Fruit fly (Drosophila melanogaster): ENCODE measurements around the gene CG43373.

CG43373 gene

DNA sequence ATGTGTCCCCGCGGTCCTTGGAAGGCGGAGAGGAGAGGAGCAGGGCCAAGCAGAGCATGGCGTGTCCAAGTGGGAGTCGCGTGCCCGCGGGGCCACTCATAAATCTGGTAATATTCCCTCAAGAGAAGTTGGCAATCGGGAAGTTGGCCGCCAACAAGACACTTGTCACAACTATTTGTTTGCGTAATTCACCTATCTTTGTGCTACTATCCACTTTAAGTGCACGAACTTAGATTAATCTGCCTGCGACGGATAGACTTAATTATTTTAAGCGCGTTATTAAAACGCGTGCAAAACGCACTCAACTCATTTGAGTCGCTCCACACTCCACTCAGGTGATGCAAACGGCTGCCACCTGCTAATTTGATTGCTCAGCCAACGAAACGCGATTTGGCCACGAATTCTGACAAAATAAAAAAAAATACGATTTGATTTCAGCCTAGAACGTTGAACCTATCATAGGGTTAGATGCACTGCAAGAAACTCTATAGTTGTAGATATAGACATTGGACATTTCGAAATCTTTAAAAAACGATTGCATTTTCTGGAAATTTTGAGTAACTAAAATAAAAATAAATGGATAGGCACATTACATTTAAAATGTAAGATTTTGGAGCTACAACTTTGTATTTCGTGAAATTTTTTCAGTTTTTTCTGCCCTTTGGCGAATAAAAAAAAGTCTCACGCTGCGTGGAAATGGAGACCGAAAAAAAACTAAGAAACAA is 28.0 kb upstream of the CG43373 start (continued):
- TF ChIP-seq NfI (GFP tag; optimal IDR thresholded peaks at IDR 0.05) (peak; percentile 42), so (GFP tag; IDR thresholded peaks at IDR 0.05) (peak; percentile 61; the same call in 1 of the 3 replicates), cad (GFP tag; optimal IDR thresholded peaks at IDR 0.05) (no peak), Atf-2 (GFP tag; optimal IDR thresholded peaks at IDR 0.05) (peak; percentile 33), unc-4 (GFP tag; IDR thresholded peaks at IDR 0.05; ENCODE audit: partially characterized antibody) (no peak), CG16863 (GFP tag; optimal IDR thresholded peaks at IDR 0.05) (peak; percentile 28), CG15514 (GFP tag; optimal IDR thresholded peaks at IDR 0.05) (peak; percentile 20), CG5245 (GFP tag; optimal IDR thresholded peaks at IDR 0.05) (no peak), dysf (GFP tag; IDR thresholded peaks at IDR 0.05) (peak; percentile 82; the same call in 2 of the 3 replicates), CG12391 (tag; optimal IDR thresholded peaks at IDR 0.05) (peak; percentile 60), wor (GFP tag; IDR thresholded peaks at IDR 0.05) (no peak), lola (GFP tag; optimal IDR thresholded peaks at IDR 0.05) (peak in 1 of 3 experiments; percentile 14), chif (GFP tag; optimal IDR thresholded peaks at IDR 0.05) (peak in 1 of 2 experiments; percentile 16), CG3838 (GFP tag; optimal IDR thresholded peaks at IDR 0.05) (no peak), CG10267 (tag; optimal IDR thresholded peaks at IDR 0.05) (peak; percentile 34), CG3847 (GFP tag; IDR thresholded peaks at IDR 0.05) (peak; percentile 52), jumu (GFP tag; optimal IDR thresholded peaks at IDR 0.05) (no peak), BtbVII (GFP tag; optimal IDR thresholded peaks at IDR 0.05) (peak; percentile 39), CG4404 (GFP tag; IDR thresholded peaks at IDR 0.05) (peak; percentile 30; the same call in 1 of the 2 replicates), sob (GFP tag; IDR thresholded peaks at IDR 0.05) (peak; percentile 70), CG3726 (GFP tag; IDR thresholded peaks at IDR 0.05) (no peak), CG9932 (GFP tag; IDR thresholded peaks at IDR 0.05) (peak; percentile 57), ab (GFP tag; optimal IDR thresholded peaks at IDR 0.05) (no peak), CG17359 (tag; optimal IDR thresholded peaks at IDR 0.05) (peak; percentile 28), fd96Cb (tag; optimal IDR thresholded peaks at IDR 0.05) (no peak), CG4328 (GFP tag; optimal IDR thresholded peaks at IDR 0.05) (no peak), CG32767 (GFP tag; IDR thresholded peaks at IDR 0.05) (0 out of 2 replicates have a peak, but pooled peaks have one; percentile 33), CG42726 (GFP tag; IDR thresholded peaks at IDR 0.05; ENCODE audit: partially characterized antibody) (no peak), sima (GFP tag; optimal IDR thresholded peaks at IDR 0.05) (no peak), Meics (GFP tag; optimal IDR thresholded peaks at IDR 0.05) (peak; percentile 72), E2f1 (GFP tag; IDR thresholded peaks at IDR 0.05) (no peak), CG5953 (GFP tag; IDR thresholded peaks at IDR 0.05) (no peak), CG17568 (GFP tag; optimal IDR thresholded peaks at IDR 0.05) (peak; percentile 46), kah (GFP tag; optimal IDR thresholded peaks at IDR 0.05) (no peak), tio (GFP tag; optimal IDR thresholded peaks at IDR 0.05) (peak; percentile 35), mam (GFP tag; optimal IDR thresholded peaks at IDR 0.05) (peak; percentile 50), lbe (GFP tag; optimal IDR thresholded peaks at IDR 0.05) (no peak), CG11723 (GFP tag; optimal IDR thresholded peaks at IDR 0.05) (no peak), wdn (GFP tag; IDR thresholded peaks at IDR 0.05) (peak; percentile 45; the same call in 1 of the 2 replicates), CG11247 (GFP tag; IDR thresholded peaks at IDR 0.05) (peak; percentile 53), Fer1 (GFP tag; optimal IDR thresholded peaks at IDR 0.05) (peak; percentile 53), CG9797 (GFP tag; optimal IDR thresholded peaks at IDR 0.05) (no peak), CG9727 (GFP tag; optimal IDR thresholded peaks at IDR 0.05) (peak; percentile 18), Xrp1 (GFP tag; IDR thresholded peaks at IDR 0.05) (peak; percentile 63), dmrt11E (tag; optimal IDR thresholded peaks at IDR 0.05) (peak; percentile 17), TFAM (GFP tag; optimal IDR thresholded peaks at IDR 0.05) (no peak), nau (GFP tag; optimal IDR thresholded peaks at IDR 0.05) (peak; percentile 22), C15 (GFP tag; IDR thresholded peaks at IDR 0.05) (no peak), Stat92E (GFP tag; optimal IDR thresholded peaks at IDR 0.05) (no peak)
